Fruit fly (Drosophila melanogaster) whole organism, embryonic: ENCODE results near the gene Mal-B2.

Experiments used
- Aef1 ChIP-seq: fragments of 200-800 bp; sonication (Bioruptor generic); IDR thresholded peaks from 3 replicates; pipeline ENCODE4 v1.3.6; 2022; ENCODE audit warnings: missing biosample characterization, missing genetic modification characterization
- Antp ChIP-seq: fragments of 200-800 bp; sonication (Bioruptor generic); optimal IDR thresholded peaks from 3 replicates; lab custom pipeline; 2016; ENCODE audit warnings: missing biosample characterization, missing genetic modification characterization
- B-H1 ChIP-seq: fragments of 200-800 bp; sonication (Bioruptor generic); IDR thresholded peaks from 3 replicates; pipeline ENCODE4 v1.3.6; 2022; ENCODE audit warnings: missing biosample characterization, missing genetic modification characterization
- CG10147 ChIP-seq: fragments of 200-800 bp; sonication (Bioruptor generic); optimal IDR thresholded peaks from 2 replicates; lab custom pipeline; 2019; ENCODE audit warnings: missing biosample characterization, mild to moderate bottlenecking, missing genetic modification characterization, moderate library complexity
- CG10267 ChIP-seq: fragments of 200-800 bp; sonication (Bioruptor generic); optimal IDR thresholded peaks from 2 replicates; lab custom pipeline; 2018; ENCODE audit warnings: missing biosample characterization, mild to moderate bottlenecking, missing genetic modification characterization, moderate library complexity
- CG10959 ChIP-seq: fragments of 200-800 bp; sonication (Bioruptor generic); IDR thresholded peaks from 2 replicates; pipeline ENCODE4 v1.3.6; 2022; ENCODE audit warnings: missing biosample characterization, missing genetic modification characterization
- CG11696 ChIP-seq: fragments of 200-800 bp; sonication (Bioruptor generic); IDR thresholded peaks from 2 replicates; pipeline ENCODE4 v1.3.6; 2022; ENCODE audit warnings: missing biosample characterization, missing genetic modification characterization
- CG12299 ChIP-seq: fragments of 200-800 bp; sonication (Bioruptor generic); optimal IDR thresholded peaks from 2 replicates; lab custom pipeline; 2018; ENCODE audit warnings: missing biosample characterization, mild to moderate bottlenecking, missing genetic modification characterization
- CG12391 ChIP-seq: fragments of 200-800 bp; sonication (Bioruptor generic); optimal IDR thresholded peaks from 3 replicates; lab custom pipeline; 2018; ENCODE audit warnings: missing biosample characterization, mild to moderate bottlenecking, missing genetic modification characterization, moderate library complexity
- CG12659 ChIP-seq: fragments of 200-800 bp; sonication (Bioruptor generic); optimal IDR thresholded peaks from 3 replicates; lab custom pipeline; 2017; ENCODE audit warnings: mild to moderate bottlenecking, missing biosample characterization, missing genetic modification reagents, missing genetic modification characterization
- CG13624 ChIP-seq: fragments of 200-800 bp; sonication (Bioruptor generic); optimal IDR thresholded peaks from 2 replicates; lab custom pipeline; 2016; ENCODE audit warnings: missing biosample characterization, missing genetic modification characterization
- CG14050 ChIP-seq: fragments of 200-800 bp; sonication (Bioruptor generic); IDR thresholded peaks from 3 replicates; pipeline ENCODE4 v1.3.6; 2022; ENCODE audit warnings: missing biosample characterization, missing genetic modification characterization
- CG14441 ChIP-seq: fragments of 200-800 bp; sonication (Bioruptor generic); IDR thresholded peaks from 2 replicates; pipeline ENCODE4 v1.3.6; 2022; ENCODE audit warnings: missing biosample characterization, missing genetic modification characterization
- CG14710 ChIP-seq: fragments of 200-800 bp; sonication (Bioruptor generic); optimal IDR thresholded peaks from 3 replicates; lab custom pipeline; 2019; ENCODE audit warnings: missing biosample characterization, mild to moderate bottlenecking, missing genetic modification characterization, moderate library complexity
- CG17359 ChIP-seq: fragments of 200-800 bp; sonication (Bioruptor generic); optimal IDR thresholded peaks from 3 replicates; lab custom pipeline; 2018; ENCODE audit warnings: missing biosample characterization, mild to moderate bottlenecking, missing genetic modification characterization, moderate library complexity
- CG1832 ChIP-seq: fragments of 200-800 bp; sonication (Bioruptor generic); optimal IDR thresholded peaks from 2 replicates; lab custom pipeline; 2017; ENCODE audit warnings: missing biosample characterization, mild to moderate bottlenecking, missing genetic modification characterization, inconsistent platforms
- CG2199 ChIP-seq: fragments of 200-800 bp; sonication (Bioruptor generic); IDR thresholded peaks from 3 replicates; pipeline ENCODE4 v1.3.6; 2022; ENCODE audit warnings: missing biosample characterization, missing genetic modification characterization
- CG2712 ChIP-seq: fragments of 200-800 bp; optimal IDR thresholded peaks from 3 replicates; lab custom pipeline; 2019; ENCODE audit warnings: missing biosample characterization, mild to moderate bottlenecking, missing genetic modification characterization, moderate library complexity
- CG32532 ChIP-seq: fragments of 200-800 bp; sonication (Bioruptor generic); IDR thresholded peaks from 2 replicates; pipeline ENCODE4 v1.3.6; 2022; ENCODE audit warnings: missing biosample characterization, missing genetic modification characterization
- CG34224 ChIP-seq: fragments of 200-800 bp; sonication (Bioruptor generic); IDR thresholded peaks from 3 replicates; pipeline ENCODE4 v1.3.6; 2022; ENCODE audit warnings: missing biosample characterization, missing genetic modification characterization; ENCODE audit not compliant: partially characterized antibody
- CG4424 ChIP-seq: fragments of 200-800 bp; sonication (Bioruptor generic); optimal IDR thresholded peaks from 3 replicates; lab custom pipeline; 2016; ENCODE audit warnings: missing biosample characterization, missing genetic modification characterization
- CG6175 ChIP-seq: fragments of 200-800 bp; sonication (Bioruptor generic); IDR thresholded peaks from 3 replicates; pipeline ENCODE4 v1.3.6; 2022; ENCODE audit warnings: missing biosample characterization, missing genetic modification characterization
- CG6689 ChIP-seq: fragments of 200-800 bp; sonication (Bioruptor generic); IDR thresholded peaks from 2 replicates; pipeline ENCODE4 v1.3.6; 2022; ENCODE audit warnings: missing biosample characterization, missing genetic modification characterization
- CG8765 ChIP-seq: fragments of 200-800 bp; sonication (Bioruptor generic); IDR thresholded peaks from 2 replicates; pipeline ENCODE4 v1.3.6; 2022; ENCODE audit warnings: missing biosample characterization, missing genetic modification characterization
- D19A ChIP-seq: fragments of 200-800 bp; optimal IDR thresholded peaks from 3 replicates; lab custom pipeline; 2019; ENCODE audit warnings: missing biosample characterization, mild to moderate bottlenecking, missing genetic modification characterization, moderate library complexity
- Fer3 ChIP-seq: fragments of 200-800 bp; sonication (Bioruptor generic); optimal IDR thresholded peaks from 2 replicates; lab custom pipeline; 2018; ENCODE audit warnings: missing biosample characterization, mild to moderate bottlenecking, missing genetic modification characterization, moderate library complexity
- Max ChIP-seq: fragments of 200-800 bp; sonication (Bioruptor generic); optimal IDR thresholded peaks from 2 replicates; lab custom pipeline; 2016; ENCODE audit warnings: missing biosample characterization, mild to moderate bottlenecking, missing genetic modification characterization
- Ssrp ChIP-seq: fragments of 200-800 bp; sonication (Bioruptor generic); optimal IDR thresholded peaks from 2 replicates; lab custom pipeline; 2018; ENCODE audit warnings: missing biosample characterization, mild to moderate bottlenecking, missing genetic modification characterization, moderate library complexity
- Stat92E ChIP-seq, 3 experiments: fragments of >200 bp in 2 of 3; fragments of 200-800 bp in 1 of 3; sonication (Bioruptor generic) in 1 of 3; optimal IDR thresholded peaks; 2 replicates each; lab custom pipeline; 2017 to 2019; ENCODE audit warnings: missing biosample characterization in 3 of 3, missing genetic modification characterization in 3 of 3, mild to moderate bottlenecking in 1 of 3, moderate library complexity in 1 of 3
- abd-A ChIP-seq: fragments of 200-800 bp; sonication (Bioruptor generic); optimal IDR thresholded peaks from 3 replicates; lab custom pipeline; 2019; ENCODE audit warnings: missing biosample characterization, mild to moderate bottlenecking, missing genetic modification characterization, moderate library complexity
- al ChIP-seq: fragments of 200-800 bp; sonication (Bioruptor generic); IDR thresholded peaks from 2 replicates; pipeline ENCODE4 v1.3.6; 2022; ENCODE audit warnings: missing biosample characterization, missing genetic modification characterization
- ci ChIP-seq: fragments of 200-800 bp; sonication (Bioruptor generic); IDR thresholded peaks from 3 replicates; pipeline ENCODE4 v1.3.6; 2022; ENCODE audit warnings: missing biosample characterization, missing genetic modification characterization
- ewg ChIP-seq: fragments of 200-800 bp; sonication (Bioruptor generic); optimal IDR thresholded peaks from 3 replicates; lab custom pipeline; 2017; ENCODE audit warnings: mild to moderate bottlenecking, missing biosample characterization, missing genetic modification reagents, missing genetic modification characterization
- grau ChIP-seq: fragments of 200-800 bp; optimal IDR thresholded peaks from 3 replicates; lab custom pipeline; 2019; ENCODE audit warnings: missing biosample characterization, mild to moderate bottlenecking, missing genetic modification characterization, moderate library complexity
- gro ChIP-seq: fragments of 200-800 bp; sonication (Bioruptor generic); optimal IDR thresholded peaks from 2 replicates; lab custom pipeline; 2016; ENCODE audit warnings: missing biosample characterization, missing genetic modification characterization
- insv ChIP-seq, 2 experiments: fragments of 200-800 bp; sonication (Bioruptor generic); optimal IDR thresholded peaks; 3 replicates each; lab custom pipeline; 2016 to 2018; ENCODE audit warnings: missing biosample characterization in 2 of 2, missing genetic modification characterization in 2 of 2
- kay ChIP-seq: fragments of 200-800 bp; sonication (Bioruptor generic); optimal IDR thresholded peaks from 2 replicates; lab custom pipeline; 2016; ENCODE audit warnings: missing biosample characterization, missing genetic modification characterization
- luna ChIP-seq: fragments of 200-800 bp; sonication (Bioruptor generic); optimal IDR thresholded peaks from 2 replicates; lab custom pipeline; 2016; ENCODE audit warnings: missing biosample characterization, missing genetic modification characterization
- nom ChIP-seq: fragments of 200-800 bp; sonication (Bioruptor generic); optimal IDR thresholded peaks from 2 replicates; lab custom pipeline; 2017; ENCODE audit warnings: missing biosample characterization, missing genetic modification characterization, mild to moderate bottlenecking, moderate library complexity, missing genetic modification reagents
- org-1 ChIP-seq: fragments of 200-800 bp; sonication (Bioruptor generic); optimal IDR thresholded peaks from 2 replicates; lab custom pipeline; 2017; ENCODE audit warnings: missing biosample characterization, missing genetic modification characterization
- sc ChIP-seq, 3 experiments: fragments of >200 bp in 2 of 3; fragments of 200-800 bp in 1 of 3; sonication (Bioruptor generic) in 1 of 3; optimal IDR thresholded peaks; 2 replicates in 2 of 3; 3 replicates in 1 of 3; lab custom pipeline; 2017; ENCODE audit warnings: mild to moderate bottlenecking in 1 of 3, missing biosample characterization in 1 of 3, missing genetic modification characterization in 1 of 3, missing genetic modification reagents in 1 of 3
- slp2 ChIP-seq: fragments of 200-800 bp; sonication (Bioruptor generic); optimal IDR thresholded peaks from 2 replicates; lab custom pipeline; 2016; ENCODE audit warnings: missing biosample characterization, missing genetic modification characterization
- sqz ChIP-seq: fragments of 200-800 bp; sonication (Bioruptor generic); optimal IDR thresholded peaks from 3 replicates; lab custom pipeline; 2018; ENCODE audit warnings: missing biosample characterization, mild to moderate bottlenecking, missing genetic modification characterization
- stwl ChIP-seq: fragments of 200-800 bp; sonication (Bioruptor generic); optimal IDR thresholded peaks from 3 replicates; lab custom pipeline; 2018; ENCODE audit warnings: missing biosample characterization, mild to moderate bottlenecking, missing genetic modification characterization, moderate library complexity
- trem ChIP-seq: fragments of 200-800 bp; optimal IDR thresholded peaks from 3 replicates; lab custom pipeline; 2019; ENCODE audit warnings: missing biosample characterization, mild to moderate bottlenecking, missing genetic modification characterization, moderate library complexity
- unc-4 ChIP-seq: fragments of 200-800 bp; sonication (Bioruptor generic); IDR thresholded peaks from 2 replicates; pipeline ENCODE4 v1.3.6; 2022; ENCODE audit warnings: missing biosample characterization, missing genetic modification characterization; ENCODE audit not compliant: partially characterized antibody
- wor ChIP-seq: fragments of 200-800 bp; sonication (Bioruptor generic); IDR thresholded peaks from 2 replicates; pipeline ENCODE4 v1.3.6; 2022; ENCODE audit warnings: missing biosample characterization, missing genetic modification characterization

Gene Mal-B2

DNA sequence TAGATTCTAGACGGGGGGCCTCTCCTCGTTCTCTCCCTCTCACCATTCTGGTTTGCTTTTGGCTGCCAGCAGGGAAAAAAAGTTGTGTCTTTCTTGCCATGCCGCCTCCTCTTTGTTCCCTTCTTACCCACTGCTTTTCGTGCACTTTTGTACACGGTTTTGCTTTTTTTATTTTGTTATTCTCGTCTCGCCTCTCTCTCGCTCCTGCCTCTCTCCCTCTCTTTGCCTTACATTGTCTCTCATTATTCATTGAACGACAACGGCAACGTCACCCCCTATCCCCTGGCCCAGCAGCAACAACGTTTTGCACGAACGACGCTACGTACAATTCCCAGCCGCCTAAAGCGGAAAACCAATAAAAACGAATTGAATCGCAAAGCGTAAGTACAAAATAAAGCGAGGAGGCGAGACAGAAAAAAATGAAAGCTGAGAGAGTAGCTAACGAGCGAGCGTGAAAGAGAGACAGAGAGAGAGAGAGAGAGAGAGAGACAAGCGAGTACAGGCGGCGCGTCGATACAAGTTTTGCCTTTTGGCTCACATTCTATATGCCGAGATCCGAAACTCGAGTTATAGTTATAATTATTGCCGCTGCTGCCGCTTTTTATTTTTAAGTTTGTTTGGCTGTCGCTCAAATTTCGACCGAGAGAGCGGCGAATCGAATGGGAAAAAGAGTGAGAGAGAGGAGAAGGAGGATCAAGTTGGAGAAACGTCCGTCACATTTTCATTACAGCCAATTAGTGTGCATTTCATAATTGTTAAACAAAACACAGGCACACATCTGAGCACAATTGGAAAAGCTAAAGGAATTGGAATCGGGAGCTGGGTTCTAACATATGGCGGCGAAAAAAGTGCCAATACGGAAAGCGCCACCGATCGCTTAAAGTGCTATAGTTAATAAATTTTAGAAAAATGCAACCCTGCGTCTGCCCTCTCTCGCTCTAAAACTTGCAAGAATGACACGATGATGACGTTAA is 42.8 kb upstream of the Mal-B2 start (continued):
- peak; percentile 72; the same call in 2 of the 3 replicates for TF ChIP-seq CG2199 (GFP tag; lab: Robert Waterston, UW)
- TF ChIP-seq slp2, result no peak
- TF ChIP-seq kay (GFP tag; lab: Kevin White, UChicago), result no peak
- TF ChIP-seq trem (tag; lab: Kevin White, UChicago), result no peak
- TF ChIP-seq luna (GFP tag; lab: Kevin White, UChicago), result no peak
- no peak for TF ChIP-seq grau
- no peak for TF ChIP-seq CG12391 (tag; lab: Kevin White, UChicago)
- TF ChIP-seq CG8765, result no peak
- no peak for TF ChIP-seq D19A (tag; lab: Kevin White, UChicago)
- TF ChIP-seq CG11696, result no peak
- peak; percentile 45; the same call in 2 of the 3 replicates for TF ChIP-seq CG34224
- no peak for TF ChIP-seq CG10147
- peak; percentile 93 for TF ChIP-seq nom (GFP tag; lab: Kevin White, UChicago)
- 0 out of 3 replicates have a peak, but pooled peaks have one; percentile 34 for TF ChIP-seq CG6175 (GFP tag; lab: Robert Waterston, UW)
- TF ChIP-seq ewg (GFP tag; lab: Kevin White, UChicago), result no peak
- TF ChIP-seq Ssrp (tag; lab: Kevin White, UChicago), result peak; percentile 18
- TF ChIP-seq CG14441, result 0 out of 2 replicates have a peak, but pooled peaks have one; percentile 22
- no peak for TF ChIP-seq al (GFP tag; lab: Robert Waterston, UW)
- TF ChIP-seq CG1832 (GFP tag; lab: Kevin White, UChicago), result peak; percentile 88
- TF ChIP-seq insv (GFP tag; optimal IDR thresholded peaks at IDR 0.05; lab: Kevin White, UChicago), result peak in 1 of 2 experiments; percentile 82
- no peak for TF ChIP-seq org-1 (GFP tag; lab: Kevin White, UChicago)
- peak; percentile 48 for TF ChIP-seq unc-4 (GFP tag; lab: Robert Waterston, UW)
- peak in 1 of 3 experiments; percentile 28 for TF ChIP-seq Stat92E (GFP tag; optimal IDR thresholded peaks at IDR 0.05; lab: Kevin White, UChicago)
- no peak for TF ChIP-seq CG14710 (tag; lab: Kevin White, UChicago)
- TF ChIP-seq B-H1, result no peak
- TF ChIP-seq Antp (GFP tag; lab: Kevin White, UChicago), result peak; percentile 3
- TF ChIP-seq CG12299, result peak; percentile 30
- peak; percentile 24 for TF ChIP-seq CG13624 (GFP tag; lab: Kevin White, UChicago)
- TF ChIP-seq abd-A (tag; lab: Kevin White, UChicago), result peak; percentile 99
- TF ChIP-seq CG12659 (GFP tag; lab: Kevin White, UChicago), result peak; percentile 6
- TF ChIP-seq Max (GFP tag; lab: Kevin White, UChicago), result no peak
- no peak for TF ChIP-seq CG14050 (GFP tag; lab: Robert Waterston, UW)
- no peak for TF ChIP-seq wor
- no peak for TF ChIP-seq sc (optimal IDR thresholded peaks at IDR 0.05; lab: Kevin White, UChicago)
- no peak for TF ChIP-seq sc (GFP tag; optimal IDR thresholded peaks at IDR 0.05; lab: Kevin White, UChicago)
- no peak for TF ChIP-seq CG6689 (GFP tag; lab: Robert Waterston, UW)
- TF ChIP-seq ci, result peak; percentile 43; the same call in 1 of the 3 replicates
- no peak for TF ChIP-seq CG17359
- TF ChIP-seq CG32532 (GFP tag; lab: Robert Waterston, UW), result peak; percentile 17; the same call in 1 of the 2 replicates
- TF ChIP-seq gro (GFP tag; lab: Kevin White, UChicago), result peak; percentile 73
- no peak for TF ChIP-seq CG10267 (tag; lab: Kevin White, UChicago)
- no peak for TF ChIP-seq CG4424 (GFP tag; lab: Kevin White, UChicago)
- no peak for TF ChIP-seq Fer3 (tag; lab: Kevin White, UChicago)
- peak; percentile 33 for TF ChIP-seq CG2712 (tag; lab: Kevin White, UChicago)
- no peak for TF ChIP-seq CG10959 (GFP tag; lab: Robert Waterston, UW)
- TF ChIP-seq Aef1 (GFP tag; lab: Robert Waterston, UW), result peak; percentile 61; the same call in 2 of the 3 replicates
- no peak for TF ChIP-seq stwl (tag; lab: Kevin White, UChicago)
- peak; percentile 95 for TF ChIP-seq sqz (GFP tag; lab: Kevin White, UChicago)
